Worm (Caenorhabditis elegans) whole organism, early embryonic: Measurements from ENCODE around the gene str-165.

ENCODE experiments used
- B0310.2 ChIP-seq: sonication (generic microtip); optimal IDR thresholded peaks from 2 replicates; lab custom pipeline; 2016; ENCODE audit warnings: mild to moderate bottlenecking, missing genetic modification characterization, missing compliant biosample characterization
- F13C5.2 ChIP-seq: sonication (generic microtip); optimal IDR thresholded peaks from 2 replicates; lab custom pipeline; 2017; ENCODE audit warnings: mild to moderate bottlenecking, missing genetic modification characterization, inconsistent platforms, missing compliant biosample characterization
- ama-1 ChIP-seq: fragments of 150-350 bp; optimal IDR thresholded peaks from 2 replicates; lab custom pipeline; 2014
- ets-7 ChIP-seq: sonication (generic microtip); optimal IDR thresholded peaks from 2 replicates; lab custom pipeline; 2016; ENCODE audit warnings: missing genotype, missing genetic modification characterization, missing compliant biosample characterization
- flt-1 ChIP-seq: fragments of 200-800 bp; sonication (Bioruptor generic); IDR thresholded peaks from 2 replicates; pipeline ENCODE4 v1.3.6; 2022; ENCODE audit warnings: missing genetic modification characterization, missing compliant biosample characterization
- tbx-11 ChIP-seq: fragments of 200-800 bp; sonication (Bioruptor generic); IDR thresholded peaks from 2 replicates; pipeline ENCODE4 v1.3.6; 2022; ENCODE audit warnings: missing genetic modification characterization, missing compliant biosample characterization

str-165 gene

DNA sequence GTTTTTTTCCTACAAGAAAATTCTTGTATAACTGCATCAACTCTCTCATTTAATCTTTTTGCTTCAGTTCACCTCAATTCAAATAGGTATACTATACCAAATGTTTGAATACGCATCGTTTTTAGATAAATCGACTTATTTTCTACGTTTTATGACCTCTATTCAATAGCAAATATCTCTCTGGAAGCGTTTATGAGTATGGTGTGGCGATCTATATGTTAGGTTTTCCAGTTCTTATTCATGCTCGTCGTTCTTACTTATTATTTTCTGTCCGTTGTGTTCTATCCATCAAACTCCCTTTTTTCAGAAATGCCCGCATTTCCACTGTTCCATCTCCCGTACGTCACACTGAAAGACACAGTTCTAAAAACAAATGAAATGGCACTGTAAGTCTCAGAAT lies 49.7 kb downstream of the str-165 start, which contains the start of gene T22G5.3:
Gene T22G5.3, plus strand, starts transcription at position 301 of the 400 bp plus-strand sequence.
- TF ChIP-seq flt-1 (no peak), B0310.2 (tag; lab: Kevin White, UChicago) (no peak), F13C5.2 (tag; lab: Kevin White, UChicago) (no peak), tbx-11 (GFP tag; lab: Robert Waterston, UW) (no peak), ets-7 (tag; lab: Kevin White, UChicago) (no peak), ama-1 (lab: Kevin White, UChicago) (no peak)
